Worm (Caenorhabditis elegans) whole organism, L1 larva: ENCODE measurements around the gene T21H3.5.
A peak's percentile ranks its signal among the peaks of the same experiment; 100 is the strongest.

ENCODE experiments used
- egl-27 ChIP-seq, 2 experiments: fragments of 150-350 bp in 1 of 2; sonication (generic microtip); optimal IDR thresholded peaks; 3 replicates each; lab custom pipeline; 2017 to 2018; ENCODE audit warnings: missing biosample characterization in 2 of 2, missing genetic modification characterization in 2 of 2, missing genetic modification reagents in 2 of 2
- elt-3 ChIP-seq, 6 experiments: fragments of 150-350 bp in 1 of 6; sonication (generic microtip); optimal IDR thresholded peaks; 2 replicates each; lab custom pipeline; 2017 to 2018; ENCODE audit warnings: missing biosample characterization in 6 of 6, missing genetic modification characterization in 6 of 6, inconsistent platforms in 1 of 6
- lin-13 ChIP-seq: fragments of 150-350 bp; optimal IDR thresholded peaks from 2 replicates; lab custom pipeline; 2014; ENCODE audit warnings: missing biosample characterization, missing genetic modification reagents, missing genetic modification characterization
- nhr-237 ChIP-seq: fragments of 150-350 bp; optimal IDR thresholded peaks from 2 replicates; lab custom pipeline; 2014; ENCODE audit warnings: missing biosample characterization, missing genetic modification characterization
- pqm-1 ChIP-seq: sonication (generic microtip); optimal IDR thresholded peaks from 3 replicates; lab custom pipeline; 2017; ENCODE audit warnings: missing biosample characterization, missing genetic modification characterization
- unc-130 ChIP-seq: fragments of 150-350 bp; optimal IDR thresholded peaks from 2 replicates; lab custom pipeline; 2017; ENCODE audit warnings: missing biosample characterization, missing genetic modification characterization, inconsistent platforms
- ztf-4 ChIP-seq: fragments of 150-350 bp; optimal IDR thresholded peaks from 2 replicates; lab custom pipeline; 2014; ENCODE audit warnings: missing biosample characterization, missing genetic modification characterization

ce11 chrV:1151830-1152229 lies 12.3 kb downstream of the T21H3.5 start:
- TF ChIP-seq pqm-1 (tag; lab: Kevin White, UChicago) (no peak), lin-13 (no peak), elt-3 (tag; optimal IDR thresholded peaks at IDR 0.05; lab: Kevin White, UChicago) (no peak), unc-130 (peak; percentile 9), egl-27 (tag; optimal IDR thresholded peaks at IDR 0.05; lab: Kevin White, UChicago) (no peak), nhr-237 (tag; lab: Kevin White, UChicago) (no peak), ztf-4 (tag; lab: Kevin White, UChicago) (no peak)
